Worm (Caenorhabditis elegans) whole organism, late embryonic: ENCODE data around the gene gln-1.

Experiments
- C08G9.2 ChIP-seq: sonication (generic microtip); optimal IDR thresholded peaks from 2 replicates; lab custom pipeline; 2016; ENCODE audit warnings: mild to moderate bottlenecking, missing genetic modification characterization, moderate library complexity, missing compliant biosample characterization
- K09A11.1 ChIP-seq: sonication (generic microtip); optimal IDR thresholded peaks from 2 replicates; lab custom pipeline; 2017; ENCODE audit warnings: antibody characterized with exemption, mild to moderate bottlenecking, missing genetic modification characterization, missing compliant biosample characterization; ENCODE audit not compliant: insufficient read depth
- T23F11.4 ChIP-seq: fragments of 200-800 bp; sonication (Bioruptor generic); optimal IDR thresholded peaks from 2 replicates; lab custom pipeline; 2018; ENCODE audit warnings: mild to moderate bottlenecking, missing genetic modification characterization, missing compliant biosample characterization
- Y22D7AL.16 ChIP-seq: sonication (generic microtip); optimal IDR thresholded peaks from 2 replicates; lab custom pipeline; 2016; ENCODE audit warnings: missing genetic modification characterization, missing compliant biosample characterization
- ceh-14 ChIP-seq: sonication (generic microtip); optimal IDR thresholded peaks from 2 replicates; lab custom pipeline; 2016; ENCODE audit warnings: missing genotype, missing genetic modification characterization, missing compliant biosample characterization
- ceh-18 ChIP-seq: sonication (generic microtip); optimal IDR thresholded peaks from 2 replicates; lab custom pipeline; 2016; ENCODE audit warnings: missing genetic modification characterization, missing compliant biosample characterization
- ceh-22 ChIP-seq: sonication (generic microtip); optimal IDR thresholded peaks from 2 replicates; lab custom pipeline; 2017; ENCODE audit warnings: missing biosample characterization, missing genetic modification characterization
- ceh-24 ChIP-seq: sonication (generic microtip); optimal IDR thresholded peaks from 2 replicates; lab custom pipeline; 2016; ENCODE audit warnings: mild to moderate bottlenecking, missing genetic modification characterization, missing compliant biosample characterization
- ceh-30 ChIP-seq: fragments of 150-350 bp; optimal IDR thresholded peaks from 2 replicates; lab custom pipeline; 2014; ENCODE audit warnings: missing biosample characterization, missing genetic modification characterization
- ceh-31 ChIP-seq: sonication (generic microtip); optimal IDR thresholded peaks from 2 replicates; lab custom pipeline; 2016; ENCODE audit warnings: missing genetic modification characterization, missing compliant biosample characterization
- ceh-45 ChIP-seq: fragments of 200-800 bp; sonication (Bioruptor generic); IDR thresholded peaks from 2 replicates; pipeline ENCODE4 v1.3.6; 2022; ENCODE audit warnings: missing genetic modification reagents, missing genetic modification characterization, missing compliant biosample characterization
- ceh-6 ChIP-seq: fragments of 200-800 bp; sonication (Bioruptor generic); optimal IDR thresholded peaks from 2 replicates; lab custom pipeline; 2018; ENCODE audit warnings: mild to moderate bottlenecking, missing genetic modification characterization, missing compliant biosample characterization
- che-1 ChIP-seq: sonication (generic microtip); optimal IDR thresholded peaks from 2 replicates; lab custom pipeline; 2016; ENCODE audit warnings: mild to moderate bottlenecking, missing genetic modification characterization, missing compliant biosample characterization
- dmd-4 ChIP-seq: sonication (generic microtip); optimal IDR thresholded peaks from 2 replicates; lab custom pipeline; 2016; ENCODE audit warnings: borderline replicate concordance, missing genetic modification characterization, missing compliant biosample characterization
- dve-1 ChIP-seq: sonication (generic microtip); optimal IDR thresholded peaks from 2 replicates; lab custom pipeline; 2017; ENCODE audit warnings: antibody characterized with exemption, mild to moderate bottlenecking, missing genetic modification characterization, missing compliant biosample characterization
- elt-2 ChIP-seq: sonication (generic microtip); optimal IDR thresholded peaks from 2 replicates; lab custom pipeline; 2016; ENCODE audit warnings: missing genetic modification reagents, missing genetic modification characterization, missing compliant biosample characterization
- elt-4 ChIP-seq: sonication (generic microtip); optimal IDR thresholded peaks from 2 replicates; lab custom pipeline; 2016; ENCODE audit warnings: missing genetic modification characterization, missing compliant biosample characterization
- eyg-1 ChIP-seq: sonication (generic microtip); optimal IDR thresholded peaks from 2 replicates; lab custom pipeline; 2016; ENCODE audit warnings: missing genotype, missing genetic modification characterization, missing compliant biosample characterization
- hlh-13 ChIP-seq: fragments of 200-800 bp; sonication (Bioruptor generic); optimal IDR thresholded peaks from 2 replicates; lab custom pipeline; 2018; ENCODE audit warnings: mild to moderate bottlenecking, missing genetic modification characterization, missing compliant biosample characterization
- hlh-8 ChIP-seq: sonication (generic microtip); optimal IDR thresholded peaks from 2 replicates; lab custom pipeline; 2016; ENCODE audit warnings: missing genotype, missing genetic modification characterization, missing compliant biosample characterization
- lim-6 ChIP-seq: sonication (generic microtip); optimal IDR thresholded peaks from 2 replicates; lab custom pipeline; 2016; ENCODE audit warnings: missing genetic modification characterization, missing compliant biosample characterization
- lin-11 ChIP-seq: fragments of 200-800 bp; sonication (Bioruptor generic); optimal IDR thresholded peaks from 2 replicates; lab custom pipeline; 2018; ENCODE audit warnings: mild to moderate bottlenecking, missing genetic modification characterization, missing compliant biosample characterization
- madf-2 ChIP-seq: sonication (generic microtip); optimal IDR thresholded peaks from 2 replicates; lab custom pipeline; 2017; ENCODE audit warnings: missing genetic modification characterization, missing compliant biosample characterization
- mec-3 ChIP-seq: sonication (generic microtip); optimal IDR thresholded peaks from 2 replicates; lab custom pipeline; 2016; ENCODE audit warnings: borderline replicate concordance, missing genetic modification characterization, missing compliant biosample characterization
- nfya-1 ChIP-seq: sonication (generic microtip); optimal IDR thresholded peaks from 2 replicates; lab custom pipeline; 2017; ENCODE audit warnings: missing genetic modification characterization, mild to moderate bottlenecking, missing compliant biosample characterization, antibody characterized with exemption, moderate library complexity
- nhr-232 ChIP-seq: sonication (generic microtip); optimal IDR thresholded peaks from 2 replicates; lab custom pipeline; 2016; ENCODE audit warnings: missing genetic modification characterization, missing compliant biosample characterization
- npax-4 ChIP-seq: sonication (generic microtip); optimal IDR thresholded peaks from 2 replicates; lab custom pipeline; 2016; ENCODE audit warnings: missing genetic modification characterization, missing compliant biosample characterization
- pat-9 ChIP-seq: fragments of 200-800 bp; sonication (Bioruptor generic); optimal IDR thresholded peaks from 2 replicates; lab custom pipeline; 2018; ENCODE audit warnings: mild to moderate bottlenecking, missing genetic modification characterization, moderate library complexity, missing compliant biosample characterization
- pax-1 ChIP-seq: fragments of 150-350 bp; optimal IDR thresholded peaks from 2 replicates; lab custom pipeline; 2014; ENCODE audit warnings: missing biosample characterization, missing genetic modification characterization
- pha-2 ChIP-seq: sonication (generic microtip); optimal IDR thresholded peaks from 2 replicates; lab custom pipeline; 2017; ENCODE audit warnings: mild to moderate bottlenecking, missing genetic modification characterization, missing compliant biosample characterization
- pha-4 ChIP-seq: fragments of 150-350 bp; optimal IDR thresholded peaks from 2 replicates; lab custom pipeline; 2018; ENCODE audit warnings: missing biosample characterization, missing genetic modification reagents, missing genetic modification characterization
- rnt-1 ChIP-seq: sonication (generic microtip); optimal IDR thresholded peaks from 2 replicates; lab custom pipeline; 2016; ENCODE audit warnings: missing genetic modification characterization, missing compliant biosample characterization
- sox-2 ChIP-seq: fragments of 200-800 bp; sonication (Bioruptor generic); IDR thresholded peaks from 2 replicates; pipeline ENCODE4 v1.3.6; 2022; ENCODE audit warnings: missing genetic modification reagents, missing genetic modification characterization, missing compliant biosample characterization
- sox-4 ChIP-seq: sonication (generic microtip); optimal IDR thresholded peaks from 2 replicates; lab custom pipeline; 2017; ENCODE audit warnings: mild to moderate bottlenecking, missing genetic modification characterization, inconsistent platforms, missing compliant biosample characterization
- syd-9 ChIP-seq: sonication (generic microtip); optimal IDR thresholded peaks from 2 replicates; lab custom pipeline; 2016; ENCODE audit warnings: mild to moderate bottlenecking, missing genetic modification characterization, moderate library complexity, missing compliant biosample characterization
- tbx-2 ChIP-seq: sonication (generic microtip); optimal IDR thresholded peaks from 2 replicates; lab custom pipeline; 2016; ENCODE audit warnings: missing genetic modification characterization, missing compliant biosample characterization
- tbx-7 ChIP-seq: sonication (generic microtip); optimal IDR thresholded peaks from 2 replicates; lab custom pipeline; 2016; ENCODE audit warnings: missing genotype, missing genetic modification characterization, missing compliant biosample characterization
- ttx-3 ChIP-seq: sonication (generic microtip); optimal IDR thresholded peaks from 2 replicates; lab custom pipeline; 2016; ENCODE audit warnings: missing genetic modification reagents, missing genetic modification characterization, missing compliant biosample characterization
- unc-3 ChIP-seq, 2 experiments: fragments of 200-800 bp in 1 of 2; sonication (Bioruptor generic) in 1 of 2; sonication (generic microtip) in 1 of 2; conservative IDR thresholded peaks in 1 of 2; optimal IDR thresholded peaks in 1 of 2; 2 replicates each; pipeline versions ENCODE4 v1.3.6 to Lab custom; 2016 to 2022; ENCODE audit warnings: missing compliant biosample characterization in 2 of 2, missing genetic modification characterization in 2 of 2, missing genetic modification reagents in 1 of 2
- unc-42 ChIP-seq: sonication (generic microtip); optimal IDR thresholded peaks from 2 replicates; lab custom pipeline; 2016; ENCODE audit warnings: missing genotype, missing genetic modification characterization, missing compliant biosample characterization
- ztf-16 ChIP-seq: sonication (generic microtip); optimal IDR thresholded peaks from 2 replicates; lab custom pipeline; 2017; ENCODE audit warnings: missing genetic modification characterization, missing compliant biosample characterization

The gln-1 gene

ce11 chrX:6050078-6050477 lies 8.0 kb upstream of the gln-1 start:
- TF ChIP-seq ttx-3 (tag; lab: Kevin White, UChicago) (no peak), tbx-2 (tag; lab: Kevin White, UChicago) (no peak), mec-3 (tag; lab: Kevin White, UChicago) (no peak), rnt-1 (tag; lab: Kevin White, UChicago) (peak; percentile 5), dve-1 (tag; lab: Kevin White, UChicago) (no peak), elt-2 (peak; percentile 76), ceh-14 (tag; lab: Kevin White, UChicago) (no peak), lin-11 (no peak)

ce11 chrX:6050849-6051248 lies 7.2 kb upstream of the gln-1 start:
- TF ChIP-seq pha-2 (tag; lab: Kevin White, UChicago), result no peak
- TF ChIP-seq tbx-7 (tag; lab: Kevin White, UChicago), result no peak
- no peak for TF ChIP-seq T23F11.4
- no peak for TF ChIP-seq hlh-13
- no peak for TF ChIP-seq unc-3 (GFP tag; conservative IDR thresholded peaks at IDR 0.05; lab: Robert Waterston, UW)
- no peak for TF ChIP-seq unc-3 (tag; optimal IDR thresholded peaks at IDR 0.05; lab: Kevin White, UChicago)
- no peak for TF ChIP-seq elt-4 (tag; lab: Kevin White, UChicago)
- TF ChIP-seq hlh-8 (tag; lab: Kevin White, UChicago), result no peak
- TF ChIP-seq Y22D7AL.16, result no peak
- TF ChIP-seq eyg-1 (tag; lab: Kevin White, UChicago), result no peak
- TF ChIP-seq K09A11.1 (tag; lab: Kevin White, UChicago), result no peak
- TF ChIP-seq elt-2, result no peak
- no peak for TF ChIP-seq ceh-18 (tag; lab: Kevin White, UChicago)
- no peak for TF ChIP-seq pax-1

- TF ChIP-seq nhr-232 (tag; lab: Kevin White, UChicago), result no peak
- no peak for TF ChIP-seq hlh-8 (tag; lab: Kevin White, UChicago)
- TF ChIP-seq npax-4, result no peak
- TF ChIP-seq ttx-3 (tag; lab: Kevin White, UChicago), result no peak
- TF ChIP-seq elt-2, result no peak
- no peak for TF ChIP-seq unc-3 (GFP tag; conservative IDR thresholded peaks at IDR 0.05; lab: Robert Waterston, UW)
- TF ChIP-seq unc-3 (tag; optimal IDR thresholded peaks at IDR 0.05; lab: Kevin White, UChicago), result no peak
- no peak for TF ChIP-seq pha-4 (tag; lab: Kevin White, UChicago)
- TF ChIP-seq sox-2, result no peak
- TF ChIP-seq sox-4 (tag; lab: Kevin White, UChicago), result no peak
- TF ChIP-seq lim-6 (tag; lab: Kevin White, UChicago), result no peak
- TF ChIP-seq che-1 (tag; lab: Kevin White, UChicago), result no peak
- TF ChIP-seq dve-1 (tag; lab: Kevin White, UChicago), result no peak
- no peak for TF ChIP-seq Y22D7AL.16
- TF ChIP-seq ceh-22, result no peak
- TF ChIP-seq ceh-6 (GFP tag; lab: Kevin White, UChicago), result no peak
- TF ChIP-seq ceh-45 (GFP tag; lab: Robert Waterston, UW), result no peak
- TF ChIP-seq pat-9 (tag; lab: Kevin White, UChicago), result no peak
- TF ChIP-seq ceh-18 (tag; lab: Kevin White, UChicago), result no peak
- TF ChIP-seq rnt-1 (tag; lab: Kevin White, UChicago), result no peak
- no peak for TF ChIP-seq elt-4 (tag; lab: Kevin White, UChicago)
Observed at ce11 chrX:6052744-6053143, 5.3 kb upstream of the gln-1 start, which contains the start of gene C45B2.6. TSS of gene C45B2.6 (plus strand) at chrX:6052879.

- TF ChIP-seq dve-1 (tag; lab: Kevin White, UChicago) (no peak), rnt-1 (tag; lab: Kevin White, UChicago) (no peak), ceh-31 (tag; lab: Kevin White, UChicago) (no peak), ztf-16 (no peak), C08G9.2 (tag; lab: Kevin White, UChicago) (no peak), ceh-24 (tag; lab: Kevin White, UChicago) (no peak), unc-42 (tag; lab: Kevin White, UChicago) (no peak), eyg-1 (tag; lab: Kevin White, UChicago) (no peak), ceh-30 (tag; lab: Kevin White, UChicago) (no peak), madf-2 (tag; lab: Kevin White, UChicago) (no peak), syd-9 (tag; lab: Kevin White, UChicago) (no peak), sox-2 (no peak), nfya-1 (tag; lab: Kevin White, UChicago) (no peak), sox-4 (tag; lab: Kevin White, UChicago) (no peak), tbx-7 (tag; lab: Kevin White, UChicago) (no peak), dmd-4 (no peak)
Observed at ce11 chrX:6059163-6059782, 1.2 kb downstream of the gln-1 start.
